Worm (Caenorhabditis elegans): Measurements from ENCODE around the gene hal-2.

ce11 chrIII:10101352-10101751 lies 12.6 kb upstream of the hal-2 start, which contains the start of gene kel-10:
- TF ChIP-seq ceh-18 (tag; optimal IDR thresholded peaks at IDR 0.05) (no peak), ref-2 (tag; optimal IDR thresholded peaks at IDR 0.05) (no peak), fkh-10 (GFP tag; optimal IDR thresholded peaks at IDR 0.05) (no peak), pqm-1 (tag; optimal IDR thresholded peaks at IDR 0.05) (no peak), tbx-2 (tag; optimal IDR thresholded peaks at IDR 0.05) (no peak), ama-1 (optimal IDR thresholded peaks at IDR 0.05) (no peak), sox-4 (tag; optimal IDR thresholded peaks at IDR 0.05) (no peak), che-1 (tag; optimal IDR thresholded peaks at IDR 0.05) (no peak), elt-2 (tag; optimal IDR thresholded peaks at IDR 0.05) (no peak)
